Worm (Caenorhabditis elegans) whole organism, L2 larva: ENCODE measurements around the gene idpp-12.
"Not testable (repeated sequence)": the region's sequence is repeated elsewhere in the genome, so short reads cannot be mapped to it uniquely, and the experiment has no call there.

Source experiments
- ZK546.5 ChIP-seq: sonication (generic microtip); optimal IDR thresholded peaks from 2 replicates; lab custom pipeline; 2017; ENCODE audit warnings: missing biosample characterization, missing genetic modification characterization
- lin-11 ChIP-seq: fragments of 150-350 bp; sonication (generic microtip); optimal IDR thresholded peaks from 2 replicates; lab custom pipeline; 2014; ENCODE audit warnings: missing biosample characterization, missing genetic modification characterization, inconsistent platforms, mixed read lengths

ce11 chrIV:3302058-3302457 lies 1.7 kb upstream of the idpp-12 start, which contains the start of gene W08E12.4:
- TF ChIP-seq lin-11 (tag; lab: Kevin White, UChicago); ZK546.5: not testable (repeated sequence)
